Fruit fly (Drosophila melanogaster) Kc167 (cell line): Measurements from ENCODE around the gene sau.

Experiments used
- Myc ChIP-seq: fragments of >200 bp; optimal IDR thresholded peaks from 2 replicates; lab custom pipeline; 2017; ENCODE audit warnings: missing external identifiers
- Sin3A ChIP-seq: fragments of >200 bp; optimal IDR thresholded peaks from 2 replicates; lab custom pipeline; 2018; ENCODE audit warnings: missing external identifiers
- h ChIP-seq: fragments of >200 bp; optimal IDR thresholded peaks from 3 replicates; lab custom pipeline; 2018; ENCODE audit warnings: missing external identifiers
- insv ChIP-seq: fragments of >200 bp; optimal IDR thresholded peaks from 3 replicates; lab custom pipeline; 2018; ENCODE audit warnings: missing external identifiers
- psq ChIP-seq: fragments of >200 bp; optimal IDR thresholded peaks from 2 replicates; lab custom pipeline; 2017; ENCODE audit warnings: missing external identifiers
- ttk ChIP-seq: sonication (Bioruptor generic); optimal IDR thresholded peaks from 2 replicates; lab custom pipeline; 2017; ENCODE audit warnings: missing external identifiers

sau gene

dm6 chr2L:2249578-2249977 is 23.4 kb downstream of the sau start:
- no peak for TF ChIP-seq Myc (lab: Kevin White, UChicago)
- no peak for TF ChIP-seq h
- TF ChIP-seq ttk: no peak
- TF ChIP-seq psq (lab: Kevin White, UChicago): no peak
- no peak for TF ChIP-seq Sin3A (lab: Kevin White, UChicago)
- TF ChIP-seq insv (lab: Kevin White, UChicago): no peak

- no peak for TF ChIP-seq insv (lab: Kevin White, UChicago)
- no peak for TF ChIP-seq Sin3A (lab: Kevin White, UChicago)
- TF ChIP-seq psq (lab: Kevin White, UChicago): no peak
- TF ChIP-seq Myc (lab: Kevin White, UChicago): no peak
Observed at dm6 chr2L:2251175-2251574, 25.0 kb downstream of the sau start, which contains the start of gene Ser12. Gene Ser12, minus strand, starts transcription at chr2L:2251275.

- TF ChIP-seq ttk (no peak), Myc (lab: Kevin White, UChicago) (no peak), psq (lab: Kevin White, UChicago) (no peak), Sin3A (lab: Kevin White, UChicago) (no peak), insv (lab: Kevin White, UChicago) (no peak), h (no peak)
Observed at dm6 chr2L:2252241-2252640, 26.1 kb downstream of the sau start, which contains the start of gene CG17239. Gene CG17239, minus strand, starts transcription at chr2L:2252341.

dm6 chr2L:2252745-2253144 is 26.6 kb downstream of the sau start, which contains the start of gene CG17234:
Gene CG17234, plus strand, starts transcription at chr2L:2253045.
- TF ChIP-seq insv (lab: Kevin White, UChicago) (no peak), Sin3A (lab: Kevin White, UChicago) (no peak), psq (lab: Kevin White, UChicago) (no peak), Myc (lab: Kevin White, UChicago) (no peak)

- TF ChIP-seq Sin3A (lab: Kevin White, UChicago): no peak
- no peak for TF ChIP-seq ttk
- TF ChIP-seq h: no peak
- TF ChIP-seq psq (lab: Kevin White, UChicago): no peak
- no peak for TF ChIP-seq Myc (lab: Kevin White, UChicago)
- TF ChIP-seq insv (lab: Kevin White, UChicago): no peak
Observed at dm6 chr2L:2254950-2255349, 28.8 kb downstream of the sau start, which contains the start of gene Send1. Gene Send1, minus strand, starts transcription at chr2L:2255050.

dm6 chr2L:2263142-2263541 is 37.0 kb downstream of the sau start, which contains the start of gene CG4270:
Gene CG4270, plus strand, starts transcription at chr2L:2263442.
- TF ChIP-seq insv (lab: Kevin White, UChicago): no peak
- no peak for TF ChIP-seq psq (lab: Kevin White, UChicago)
- TF ChIP-seq Myc (lab: Kevin White, UChicago): no peak
- TF ChIP-seq ttk: no peak
- TF ChIP-seq h: no peak
- TF ChIP-seq Sin3A (lab: Kevin White, UChicago): no peak

- TF ChIP-seq ttk: no peak
- TF ChIP-seq insv (lab: Kevin White, UChicago): no peak
- TF ChIP-seq Sin3A (lab: Kevin White, UChicago): no peak
- no peak for TF ChIP-seq h
- no peak for TF ChIP-seq psq (lab: Kevin White, UChicago)
- TF ChIP-seq Myc (lab: Kevin White, UChicago): no peak
Observed at dm6 chr2L:2265221-2265620, 39.1 kb downstream of the sau start, which contains the start of gene CG34049. Gene CG34049, minus strand, starts transcription at chr2L:2265321.

- TF ChIP-seq insv (lab: Kevin White, UChicago): no peak
- TF ChIP-seq ttk: no peak
- no peak for TF ChIP-seq Myc (lab: Kevin White, UChicago)
- no peak for TF ChIP-seq psq (lab: Kevin White, UChicago)
- TF ChIP-seq h: no peak
- no peak for TF ChIP-seq Sin3A (lab: Kevin White, UChicago)
Observed at dm6 chr2L:2269040-2269439, 42.9 kb downstream of the sau start, which contains the start of gene CG17242. Gene CG17242, minus strand, starts transcription at chr2L:2269140.
